Fruit fly (Drosophila melanogaster): ENCODE results near the gene Chrac-16.

dm6 chrX:12020857-12021256, 3.1 kb upstream of the Chrac-16 start, which contains the start of gene Tango4:
- TF ChIP-seq Crg-1 (GFP tag; optimal IDR thresholded peaks at IDR 0.05) (no peak), cnc (optimal IDR thresholded peaks at IDR 0.05) (no peak), CG5204 (GFP tag; optimal IDR thresholded peaks at IDR 0.05) (no peak), tj (GFP tag; optimal IDR thresholded peaks at IDR 0.05) (no peak), Clk (GFP tag; optimal IDR thresholded peaks at IDR 0.05) (no peak)
